Worm (Caenorhabditis elegans) whole organism, L2 larva: ENCODE results near the gene unc-85.

Experiments used
- ZK546.5 ChIP-seq: sonication (generic microtip); optimal IDR thresholded peaks from 2 replicates; lab custom pipeline; 2017; ENCODE audit warnings: missing biosample characterization, missing genetic modification characterization
- snpc-4 ChIP-seq: fragments of 150-350 bp; optimal IDR thresholded peaks from 2 replicates; lab custom pipeline; 2014; ENCODE audit warnings: missing biosample characterization, missing genetic modification characterization
- unc-62 ChIP-seq: fragments of 150-350 bp; optimal IDR thresholded peaks from 2 replicates; lab custom pipeline; 2014; ENCODE audit warnings: missing biosample characterization, missing genetic modification reagents, missing genetic modification characterization

DNA sequence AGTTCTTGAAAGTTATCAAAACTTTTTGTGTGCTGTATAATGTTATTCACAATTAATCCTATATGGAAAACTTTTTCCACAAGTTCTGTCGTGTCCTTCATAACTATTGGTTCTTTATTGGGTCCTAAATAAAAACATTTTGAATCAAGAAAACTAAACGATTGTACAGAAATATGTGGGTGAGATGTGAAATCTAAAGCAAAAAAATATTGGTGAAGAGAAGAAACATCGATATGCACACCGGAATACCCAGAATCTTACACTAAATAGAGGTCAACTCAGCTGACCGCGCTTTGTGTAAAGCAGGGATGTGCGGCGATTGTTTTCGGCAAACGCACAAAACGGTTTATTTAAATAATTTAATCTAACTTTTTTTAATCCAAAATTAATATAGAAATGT is 40.6 kb upstream of the unc-85 start, which contains the start of gene T05A7.13:
- TF ChIP-seq unc-62 (no peak), ZK546.5 (tag; lab: Kevin White, UChicago) (no peak), snpc-4 (tag; lab: Kevin White, UChicago) (no peak)
